Worm (Caenorhabditis elegans): ENCODE results near the gene T13C5.2.

Gene T13C5.2

DNA sequence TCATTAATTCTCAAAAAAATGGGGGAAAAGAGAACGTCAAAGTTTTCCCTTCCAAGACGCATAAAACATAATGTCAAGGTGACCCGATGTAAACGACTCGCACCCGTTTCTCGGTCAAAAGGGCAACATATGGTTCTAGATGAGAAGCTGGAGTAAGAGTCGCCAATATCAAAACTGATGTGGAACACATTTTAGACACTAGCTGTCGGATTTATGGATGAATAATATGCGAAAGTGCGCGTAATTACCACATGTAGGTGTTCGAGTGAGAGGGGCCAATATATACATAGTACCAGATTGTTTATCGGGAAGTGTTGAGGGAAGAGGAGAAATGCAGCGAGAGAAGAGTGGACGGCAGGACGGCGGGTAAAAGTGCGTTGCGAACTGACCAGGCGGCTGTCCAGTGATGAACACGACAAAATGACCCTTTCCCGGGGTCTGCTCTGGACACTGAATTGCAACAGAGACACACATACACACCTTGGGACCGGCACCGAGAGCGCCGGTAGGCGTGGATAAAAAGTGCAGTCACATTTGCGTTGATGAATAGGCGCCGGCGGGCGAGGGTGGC is 33.8 kb upstream of the T13C5.2 start (continued):
- TF ChIP-seq ceh-48 (tag; optimal IDR thresholded peaks at IDR 0.05), result no peak
- peak; percentile 47 for TF ChIP-seq tbx-2 (tag; optimal IDR thresholded peaks at IDR 0.05)
- TF ChIP-seq ceh-19 (GFP tag; optimal IDR thresholded peaks at IDR 0.05), result peak; percentile 30
- peak; percentile 37 for TF ChIP-seq unc-55 (GFP tag; optimal IDR thresholded peaks at IDR 0.05)

DNA sequence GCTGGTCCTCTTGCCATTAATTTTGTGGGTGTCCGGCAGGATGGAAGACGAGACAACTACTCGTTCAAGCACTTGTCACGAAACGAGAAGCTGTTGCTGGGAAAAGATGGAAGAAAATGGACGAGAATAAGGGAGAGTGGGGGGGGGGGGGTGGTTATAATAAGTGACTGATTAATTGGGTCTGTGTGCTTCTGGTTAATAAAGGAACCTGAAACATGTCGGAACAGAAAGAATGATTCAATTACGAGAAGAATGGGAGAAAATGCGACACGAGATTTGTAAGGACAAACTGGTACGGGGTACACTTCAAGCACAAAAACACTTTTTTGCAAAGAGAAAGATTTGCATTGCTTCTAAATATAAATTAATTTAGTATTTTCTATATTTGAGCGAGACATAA is 29.4 kb upstream of the T13C5.2 start:
- TF ChIP-seq unc-42 (tag; optimal IDR thresholded peaks at IDR 0.05) (peak; percentile 83), sdc-2 (tag; optimal IDR thresholded peaks at IDR 0.05) (no peak)

DNA sequence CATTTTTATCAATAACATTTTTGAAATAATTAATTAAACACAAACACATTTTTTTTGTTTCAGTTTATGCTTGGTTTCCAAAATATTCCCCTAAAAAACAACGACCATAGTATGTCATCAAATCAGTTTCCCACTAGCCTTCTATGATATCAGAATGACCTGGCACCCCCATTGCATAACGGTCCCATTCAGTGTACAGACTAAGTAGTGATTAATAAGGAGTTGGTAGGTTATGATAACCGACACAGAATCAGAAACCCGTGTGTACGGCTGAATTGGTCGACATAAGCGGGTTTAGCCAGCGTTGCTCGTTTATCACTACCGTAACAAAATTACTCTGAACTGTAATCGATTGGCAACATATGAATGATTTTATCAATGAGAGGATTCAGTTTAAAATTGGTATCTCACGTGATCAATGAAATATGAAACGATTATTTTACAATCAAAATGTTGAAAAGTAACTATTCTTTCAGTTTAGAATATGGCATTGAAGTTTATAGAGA is 27.3 kb upstream of the T13C5.2 start:
- TF ChIP-seq nhr-232 (tag; optimal IDR thresholded peaks at IDR 0.05), result no peak
- no peak for TF ChIP-seq unc-55 (GFP tag; optimal IDR thresholded peaks at IDR 0.05)
- TF ChIP-seq elt-2 (tag; optimal IDR thresholded peaks at IDR 0.05), result peak; percentile 50
- no peak for TF ChIP-seq fkh-6 (tag; optimal IDR thresholded peaks at IDR 0.05)

DNA sequence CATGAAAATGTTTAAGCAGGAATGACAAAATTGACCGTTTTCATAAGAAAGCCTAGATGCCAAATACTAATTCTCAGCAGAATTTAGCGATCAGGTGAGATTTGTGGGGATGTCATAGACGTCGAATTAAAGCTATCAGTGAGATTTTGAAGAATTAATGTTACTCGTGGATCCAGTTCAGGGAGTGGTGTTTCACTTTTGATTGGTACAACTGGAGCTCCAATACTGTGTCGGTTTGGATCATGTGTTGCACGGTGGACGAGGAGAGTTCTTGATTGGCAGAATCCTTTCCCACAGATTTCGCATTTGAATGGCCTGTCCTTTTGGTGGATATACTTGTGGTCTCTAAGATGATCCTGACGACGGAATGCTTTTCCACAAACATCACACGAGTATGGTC is 25.2 kb upstream of the T13C5.2 start:
- TF ChIP-seq hlh-30 (tag; optimal IDR thresholded peaks at IDR 0.05; ENCODE audit: insufficient read depth), result no peak
- TF ChIP-seq tbx-2 (tag; optimal IDR thresholded peaks at IDR 0.05), result no peak
- no peak for TF ChIP-seq tbx-7 (tag; optimal IDR thresholded peaks at IDR 0.05)
- TF ChIP-seq pqm-1 (tag; optimal IDR thresholded peaks at IDR 0.05), result no peak
- no peak for TF ChIP-seq fkh-6 (tag; optimal IDR thresholded peaks at IDR 0.05)
- no peak for TF ChIP-seq hlh-8 (tag; optimal IDR thresholded peaks at IDR 0.05)
- TF ChIP-seq nfya-1 (tag; optimal IDR thresholded peaks at IDR 0.05), result no peak
- no peak for TF ChIP-seq elt-2 (tag; optimal IDR thresholded peaks at IDR 0.05)

DNA sequence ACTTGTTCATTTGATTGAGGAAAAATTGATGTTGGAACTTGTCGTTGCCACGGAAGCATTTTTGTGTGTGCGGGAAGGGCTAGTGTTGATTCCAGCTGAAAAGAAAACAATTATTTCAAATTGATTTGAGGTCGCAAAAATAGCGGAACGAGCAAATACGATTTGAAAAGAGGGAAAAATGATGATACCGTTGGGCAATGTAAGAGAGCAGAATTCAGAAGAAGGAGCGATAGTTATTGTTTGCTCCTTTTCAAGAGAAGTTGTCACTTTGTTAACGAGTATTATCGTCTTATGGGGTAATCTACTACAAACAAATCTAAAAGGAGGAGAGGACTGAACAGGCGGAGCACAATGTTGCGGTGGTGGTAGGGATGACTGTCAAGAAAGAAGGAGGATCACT is 24.4 kb upstream of the T13C5.2 start, which contains the start of gene odd-2:
TSS of gene odd-2 (minus strand) at position 101 of the 400 bp plus-strand sequence.
- TF ChIP-seq ceh-6 (GFP tag; optimal IDR thresholded peaks at IDR 0.05), result no peak

DNA sequence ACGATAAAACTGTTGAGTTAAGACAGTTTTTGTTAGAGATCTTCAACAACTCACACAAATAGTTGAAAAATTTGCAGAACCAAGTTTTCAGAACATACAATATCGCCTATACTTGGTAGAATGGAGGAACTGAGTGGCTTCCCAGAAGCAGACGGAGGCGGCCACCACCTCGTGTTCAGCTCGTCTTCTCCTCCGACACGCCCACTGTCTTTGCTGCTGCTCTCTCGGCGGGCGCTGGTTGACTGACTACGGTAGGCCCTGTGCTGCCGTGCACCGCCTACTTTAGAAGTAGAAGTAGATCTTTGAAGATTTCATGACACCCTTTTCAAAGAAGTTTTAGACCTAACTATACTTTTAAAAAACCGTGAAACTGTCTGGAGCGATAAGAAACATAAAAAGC is 22.8 kb upstream of the T13C5.2 start:
- no peak for TF ChIP-seq elt-2 (tag; optimal IDR thresholded peaks at IDR 0.05)
- TF ChIP-seq unc-42 (tag; optimal IDR thresholded peaks at IDR 0.05), result no peak
- no peak for TF ChIP-seq pag-3 (tag; optimal IDR thresholded peaks at IDR 0.05; ENCODE audit: borderline replicate concordance)
- TF ChIP-seq hlh-6 (tag; optimal IDR thresholded peaks at IDR 0.05), result no peak
- TF ChIP-seq pha-4 (tag; optimal IDR thresholded peaks at IDR 0.05), result no peak
- no peak for TF ChIP-seq madf-2 (tag; optimal IDR thresholded peaks at IDR 0.05)
- no peak for TF ChIP-seq tbx-7 (tag; optimal IDR thresholded peaks at IDR 0.05)
- no peak for TF ChIP-seq hlh-15 (tag; optimal IDR thresholded peaks at IDR 0.05)

DNA sequence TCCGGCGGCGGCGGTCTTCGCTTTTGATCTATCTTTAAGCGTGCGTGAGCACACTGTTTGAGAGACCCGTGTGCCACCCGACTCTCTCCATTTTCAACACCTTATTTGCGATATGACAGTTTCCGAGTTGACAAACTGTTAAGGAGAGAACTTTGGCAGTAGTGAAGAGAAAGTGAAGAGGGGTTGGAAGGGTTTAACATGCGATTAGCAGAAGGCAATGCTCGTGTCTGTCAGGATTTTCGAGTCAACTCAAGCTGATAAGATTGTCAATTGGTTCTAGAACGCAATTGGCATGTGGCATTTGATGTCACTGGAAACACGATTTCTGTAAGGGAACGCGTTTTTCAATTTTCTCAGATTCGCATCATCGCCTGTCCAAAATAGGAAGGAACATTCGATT is 17.4 kb upstream of the T13C5.2 start:
- TF ChIP-seq dmd-4 (tag; optimal IDR thresholded peaks at IDR 0.05; ENCODE audit: borderline replicate concordance) (no peak), ceh-48 (tag; optimal IDR thresholded peaks at IDR 0.05) (no peak), hlh-8 (tag; optimal IDR thresholded peaks at IDR 0.05) (no peak), tbx-2 (tag; optimal IDR thresholded peaks at IDR 0.05) (no peak), dve-1 (tag; optimal IDR thresholded peaks at IDR 0.05) (no peak), Y22D7AL.16 (tag; optimal IDR thresholded peaks at IDR 0.05) (no peak), K02D7.2 (tag; optimal IDR thresholded peaks at IDR 0.05) (no peak), fkh-6 (tag; optimal IDR thresholded peaks at IDR 0.05) (no peak), hlh-13 (GFP tag; optimal IDR thresholded peaks at IDR 0.05) (no peak), pros-1 (tag; optimal IDR thresholded peaks at IDR 0.05) (no peak), ceh-24 (tag; optimal IDR thresholded peaks at IDR 0.05) (no peak), pag-3 (tag; optimal IDR thresholded peaks at IDR 0.05; ENCODE audit: borderline replicate concordance) (no peak)

All from whole organism, late embryonic.